Fruit fly (Drosophila melanogaster): ENCODE results near the gene RfC4.

DNA sequence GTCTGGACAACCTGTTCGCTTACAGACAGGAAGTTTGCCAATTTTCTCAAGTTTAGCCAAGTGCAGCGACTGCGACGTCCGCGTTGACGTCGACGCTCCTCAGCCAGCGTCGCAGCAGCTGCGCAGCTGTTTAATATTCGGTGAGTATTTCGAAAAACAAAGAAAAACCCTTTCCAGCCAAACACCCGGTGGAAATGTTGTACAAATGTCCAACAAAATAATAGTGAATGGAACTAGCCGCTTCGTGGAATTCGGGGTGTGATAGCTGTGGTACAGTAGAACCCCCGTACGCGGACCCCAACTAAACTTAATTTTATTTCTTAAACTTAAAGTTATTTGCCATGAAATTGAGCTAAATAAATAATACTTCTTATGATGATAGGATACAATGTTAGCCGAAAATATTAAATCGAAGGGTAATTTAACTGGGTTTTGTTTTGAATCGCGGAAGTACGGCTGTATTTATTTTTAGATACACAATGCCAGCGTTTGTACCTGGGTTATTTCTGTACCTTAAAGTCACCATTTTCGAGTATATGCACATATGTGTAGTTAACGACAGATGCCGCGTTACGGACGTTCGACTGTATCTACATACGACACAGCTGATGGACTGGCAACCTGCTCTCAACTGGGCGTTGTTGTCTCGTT lies 26.9 kb downstream of the RfC4 start:
- TF ChIP-seq CG10348 (GFP tag; IDR thresholded peaks at IDR 0.05) (no peak), fd96Ca (GFP tag; IDR thresholded peaks at IDR 0.05) (peak; percentile 55; the same call in 1 of the 3 replicates), Pif1B (GFP tag; optimal IDR thresholded peaks at IDR 0.05) (peak; percentile 41), CG34367 (tag; optimal IDR thresholded peaks at IDR 0.05) (peak; percentile 41)
